Worm (Caenorhabditis elegans) whole organism, L1 larva: ENCODE data around the gene T07D3.9.

Source experiments
- lir-3 ChIP-seq: sonication (generic microtip); optimal IDR thresholded peaks from 2 replicates; lab custom pipeline; 2016; ENCODE audit warnings: mild to moderate bottlenecking, missing genetic modification characterization, moderate library complexity, missing compliant biosample characterization; ENCODE audit not compliant: poor library complexity
- snu-23 ChIP-seq: sonication (generic microtip); optimal IDR thresholded peaks from 2 replicates; lab custom pipeline; 2016; ENCODE audit warnings: missing genetic modification characterization, missing compliant biosample characterization

ce11 chrII:948091-948490 lies 47.4 kb upstream of the T07D3.9 start, which contains the start of gene fbxc-32:
- TF ChIP-seq snu-23 (no peak), lir-3 (tag; lab: Kevin White, UChicago) (no peak)
